Fruit fly (Drosophila melanogaster) whole organism, wandering third instar larva: Measurements from ENCODE around the gene mamo.
"Not testable (repeated sequence)": the region's sequence is repeated elsewhere in the genome, so short reads cannot be mapped to it uniquely, and the experiment has no call there.

ENCODE experiments used
- dl ChIP-seq, 2 experiments: fragments of 175-275, 200-275 bp in 1 of 2; fragments of 200-275 bp in 1 of 2; sonication (Bioruptor generic); optimal IDR thresholded peaks; lab custom pipeline; 2018; ENCODE audit warnings: mild to moderate bottlenecking in 2 of 2, missing biosample characterization in 2 of 2, missing genetic modification characterization in 2 of 2, moderate library complexity in 2 of 2; ENCODE audit not compliant: partially characterized antibody in 2 of 2, insufficient read depth in 1 of 2
- h ChIP-seq: fragments of 200-800 bp; sonication (Bioruptor generic); optimal IDR thresholded peaks from 3 replicates; lab custom pipeline; 2016; ENCODE audit warnings: missing biosample characterization, mild to moderate bottlenecking, missing genetic modification characterization
- psq ChIP-seq: fragments of 200-800 bp; sonication (Bioruptor generic); optimal IDR thresholded peaks from 3 replicates; lab custom pipeline; 2017; ENCODE audit warnings: missing biosample characterization, mild to moderate bottlenecking, missing genetic modification characterization, moderate library complexity
- tai ChIP-seq: sonication (Bioruptor generic); optimal IDR thresholded peaks from 2 replicates; lab custom pipeline; 2016; ENCODE audit warnings: missing biosample characterization, missing genetic modification characterization

dm6 chrX:13999910-14000309 lies 9.6 kb upstream of the mamo start, which contains the start of gene Ste12DOR:
- TF ChIP-seq h (GFP tag; lab: Kevin White, UChicago); dl (GFP tag; optimal IDR thresholded peaks at IDR 0.05; lab: Kevin White, UChicago; ENCODE audit: insufficient read depth in 1 of 2, partially characterized antibody in 2 of 2); tai (GFP tag; lab: Kevin White, UChicago); psq (GFP tag; lab: Kevin White, UChicago): not testable (repeated sequence)
